Worm (Caenorhabditis elegans) whole organism, L4 larva: ENCODE results near the gene jamp-1.
"Not testable (repeated sequence)": the region's sequence is repeated elsewhere in the genome, so short reads cannot be mapped to it uniquely, and the experiment has no call there.

Experiments
- D1046.2 ChIP-seq: fragments of 200-800 bp; sonication (Bioruptor generic); IDR thresholded peaks from 2 replicates; pipeline ENCODE4 v1.3.6; 2022; ENCODE audit warnings: missing genetic modification characterization, missing compliant biosample characterization
- F26F4.8 ChIP-seq: fragments of 200-800 bp; sonication (Bioruptor generic); conservative IDR thresholded peaks from 2 replicates; pipeline ENCODE4 v1.3.6; 2022; ENCODE audit warnings: missing genetic modification characterization, missing compliant biosample characterization
- F44E2.7 ChIP-seq: fragments of 200-800 bp; sonication (Bioruptor generic); IDR thresholded peaks from 2 replicates; pipeline ENCODE4 v2.1.2; 2022; ENCODE audit warnings: missing genetic modification characterization, missing compliant biosample characterization
- T20F7.1 ChIP-seq: fragments of 200-800 bp; sonication (Bioruptor generic); optimal IDR thresholded peaks from 2 replicates; lab custom pipeline; 2018; ENCODE audit warnings: mild to moderate bottlenecking, missing genetic modification characterization, missing compliant biosample characterization
- Y75B8A.6 ChIP-seq: fragments of 200-800 bp; sonication (Bioruptor generic); IDR thresholded peaks from 2 replicates; pipeline ENCODE4 v1.3.6; 2022; ENCODE audit warnings: missing genetic modification reagents, missing genetic modification characterization, missing compliant biosample characterization
- aha-1 ChIP-seq: fragments of 150-350 bp; peaks from one replicate; lab custom pipeline; 2014; ENCODE audit warnings: missing biosample characterization, missing genetic modification characterization
- attf-4 ChIP-seq: sonication (generic microtip); optimal IDR thresholded peaks from 3 replicates; lab custom pipeline; 2017; ENCODE audit warnings: missing biosample characterization, missing genetic modification characterization
- ceh-62 ChIP-seq: sonication (generic microtip); optimal IDR thresholded peaks from 2 replicates; lab custom pipeline; 2017; ENCODE audit warnings: missing biosample characterization, missing genetic modification characterization
- daf-19 ChIP-seq: fragments of 200-800 bp; sonication (Bioruptor generic); conservative IDR thresholded peaks from 2 replicates; pipeline ENCODE4 v1.3.6; 2022; ENCODE audit warnings: missing genetic modification characterization, missing compliant biosample characterization
- dmd-6 ChIP-seq: fragments of 200-800 bp; sonication (Bioruptor generic); IDR thresholded peaks from 2 replicates; pipeline ENCODE4 v1.3.6; 2022; ENCODE audit warnings: missing genetic modification reagents, missing genetic modification characterization, missing compliant biosample characterization
- dpl-1 ChIP-seq: fragments of 150-350 bp; optimal IDR thresholded peaks from 2 replicates; lab custom pipeline; 2014; ENCODE audit warnings: missing biosample characterization, missing genetic modification reagents, missing genetic modification characterization
- dve-1 ChIP-seq: sonication (generic microtip); optimal IDR thresholded peaks from 2 replicates; lab custom pipeline; 2017; ENCODE audit warnings: antibody characterized with exemption, mild to moderate bottlenecking, missing genetic modification characterization, missing compliant biosample characterization; ENCODE audit not compliant: insufficient read depth
- egl-43 ChIP-seq: fragments of 200-800 bp; sonication (Bioruptor generic); IDR thresholded peaks from 2 replicates; pipeline ENCODE4 v1.3.6; 2022; ENCODE audit warnings: missing genetic modification reagents, missing genetic modification characterization, missing compliant biosample characterization
- fkh-10 ChIP-seq: fragments of 150-350 bp; optimal IDR thresholded peaks from 2 replicates; lab custom pipeline; 2014; ENCODE audit warnings: missing biosample characterization, missing genetic modification reagents, missing genetic modification characterization
- fos-1 ChIP-seq: fragments of 150-350 bp; optimal IDR thresholded peaks from 2 replicates; lab custom pipeline; 2014; ENCODE audit warnings: missing biosample characterization, missing genetic modification characterization
- gei-8 ChIP-seq: fragments of 200-800 bp; sonication (Bioruptor generic); optimal IDR thresholded peaks from 2 replicates; lab custom pipeline; 2018; ENCODE audit warnings: mild to moderate bottlenecking, missing genetic modification characterization, missing compliant biosample characterization
- hif-1 ChIP-seq, 2 experiments: sonication (generic microtip); optimal IDR thresholded peaks; 2 replicates each; lab custom pipeline; 2016 to 2017; ENCODE audit warnings: missing compliant biosample characterization in 2 of 2, missing genetic modification characterization in 2 of 2, missing genetic modification reagents in 2 of 2, missing genotype in 2 of 2, mild to moderate bottlenecking in 1 of 2
- hlh-11 ChIP-seq: fragments of 200-800 bp; sonication (Bioruptor generic); optimal IDR thresholded peaks from 2 replicates; lab custom pipeline; 2018; ENCODE audit warnings: mild to moderate bottlenecking, missing genetic modification characterization, missing compliant biosample characterization
- lin-13 ChIP-seq: fragments of 150-350 bp; optimal IDR thresholded peaks from 2 replicates; lab custom pipeline; 2014; ENCODE audit warnings: missing biosample characterization, missing genetic modification reagents, missing genetic modification characterization
- lin-29 ChIP-seq: fragments of 200-800 bp; sonication (Bioruptor generic); IDR thresholded peaks from 2 replicates; pipeline ENCODE4 v1.3.6; 2022; ENCODE audit warnings: missing genetic modification reagents, missing genetic modification characterization, missing compliant biosample characterization
- lin-38 ChIP-seq: fragments of 200-800 bp; sonication (Bioruptor generic); IDR thresholded peaks from 2 replicates; pipeline ENCODE4 v1.3.6; 2022; ENCODE audit warnings: missing genetic modification reagents, missing genetic modification characterization, missing compliant biosample characterization
- lin-39 ChIP-seq: fragments of 150-350 bp; optimal IDR thresholded peaks from 2 replicates; lab custom pipeline; 2014; ENCODE audit warnings: missing biosample characterization, missing genetic modification reagents, missing genetic modification characterization
- lsy-2 ChIP-seq, 2 experiments: fragments of 150-350 bp in 1 of 2; sonication (generic microtip) in 1 of 2; optimal IDR thresholded peaks; 2 replicates each; lab custom pipeline; 2014 to 2017; ENCODE audit warnings: missing biosample characterization in 2 of 2, missing genetic modification characterization in 2 of 2
- mdl-1 ChIP-seq, 2 experiments: fragments of 150-350 bp in 1 of 2; sonication (generic microtip) in 1 of 2; optimal IDR thresholded peaks; 2 replicates each; lab custom pipeline; 2014 to 2017; ENCODE audit warnings: missing biosample characterization in 2 of 2, missing genetic modification characterization in 2 of 2
- mdt-29 ChIP-seq: fragments of 200-800 bp; sonication (Bioruptor generic); IDR thresholded peaks from 2 replicates; pipeline ENCODE4 v1.3.6; 2022; ENCODE audit warnings: missing genetic modification reagents, missing genetic modification characterization, missing compliant biosample characterization
- mes-2 ChIP-seq: sonication (generic microtip); optimal IDR thresholded peaks from 2 replicates; lab custom pipeline; 2016; ENCODE audit warnings: missing genotype, mild to moderate bottlenecking, missing genetic modification characterization, missing compliant biosample characterization; ENCODE audit not compliant: poor library complexity, severe bottlenecking
- nhr-102 ChIP-seq: sonication (generic microtip); optimal IDR thresholded peaks from 2 replicates; lab custom pipeline; 2016; ENCODE audit warnings: mild to moderate bottlenecking, missing genetic modification characterization, moderate library complexity, missing compliant biosample characterization
- nhr-11 ChIP-seq: fragments of 150-350 bp; optimal IDR thresholded peaks from 2 replicates; lab custom pipeline; 2014; ENCODE audit warnings: missing biosample characterization, missing genetic modification characterization
- nhr-28 ChIP-seq: fragments of 150-350 bp; optimal IDR thresholded peaks from 2 replicates; lab custom pipeline; 2014; ENCODE audit warnings: missing biosample characterization, missing genetic modification characterization
- nhr-6 ChIP-seq: fragments of 150-350 bp; optimal IDR thresholded peaks from 2 replicates; lab custom pipeline; 2014; ENCODE audit warnings: missing biosample characterization, missing genetic modification characterization
- nhr-77 ChIP-seq: fragments of 150-350 bp; optimal IDR thresholded peaks from 2 replicates; lab custom pipeline; 2014; ENCODE audit warnings: missing biosample characterization, missing genetic modification characterization
- pqm-1 ChIP-seq: sonication (generic microtip); optimal IDR thresholded peaks from 2 replicates; lab custom pipeline; 2017; ENCODE audit warnings: missing biosample characterization, missing genetic modification characterization
- set-16 ChIP-seq: fragments of 200-800 bp; sonication (Bioruptor generic); IDR thresholded peaks from 2 replicates; pipeline ENCODE4 v1.3.6; 2022; ENCODE audit warnings: missing genetic modification reagents, missing genetic modification characterization, missing compliant biosample characterization
- spr-1 ChIP-seq: sonication (generic microtip); optimal IDR thresholded peaks from 2 replicates; lab custom pipeline; 2016; ENCODE audit warnings: mild to moderate bottlenecking, missing genetic modification characterization, missing compliant biosample characterization
- tag-97 ChIP-seq: fragments of 200-800 bp; sonication (Bioruptor generic); IDR thresholded peaks from 2 replicates; pipeline ENCODE4 v1.3.6; 2022; ENCODE audit warnings: missing genetic modification characterization, missing compliant biosample characterization
- tra-1 ChIP-seq: fragments of 200-800 bp; sonication (Bioruptor generic); IDR thresholded peaks from 2 replicates; pipeline ENCODE4 v1.3.6; 2022; ENCODE audit warnings: missing genetic modification reagents, missing genetic modification characterization, missing compliant biosample characterization
- unc-62 ChIP-seq, 3 experiments: fragments of 150-350 bp in 1 of 3; sonication (generic microtip); optimal IDR thresholded peaks in 2 of 3; peaks in 1 of 3; 1 replicate in 1 of 3; 2 replicates in 2 of 3; lab custom pipeline; 2014 to 2017; ENCODE audit warnings: missing biosample characterization in 3 of 3, missing genetic modification characterization in 3 of 3, missing genetic modification reagents in 3 of 3, missing genotype in 1 of 3
- ztf-7 ChIP-seq: fragments of 150-350 bp; optimal IDR thresholded peaks from 2 replicates; lab custom pipeline; 2014; ENCODE audit warnings: missing biosample characterization, missing genetic modification characterization

jamp-1 gene

DNA sequence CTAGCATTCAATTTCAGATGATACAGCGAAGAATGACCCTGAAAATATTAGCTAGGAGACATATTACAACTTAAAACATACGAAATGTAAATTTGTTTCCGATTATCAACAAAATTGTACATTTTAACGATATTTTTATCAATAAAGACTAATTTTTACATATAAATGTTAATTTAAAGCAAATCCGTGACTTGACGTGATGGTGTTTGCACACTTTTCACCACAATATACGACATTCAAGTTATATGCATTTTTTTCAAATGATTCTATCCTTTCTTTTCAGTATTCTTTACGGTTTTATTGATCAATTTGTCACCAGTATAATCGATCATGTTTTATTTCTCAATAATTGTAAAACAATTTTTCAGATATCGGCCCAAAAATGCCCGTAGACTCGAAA lies 44.8 kb upstream of the jamp-1 start, which contains the start of gene Y38A10A.7:
TSS of gene Y38A10A.7 (plus strand) at position 369 of the 400 bp plus-strand sequence.
- peak; percentile 51 for TF ChIP-seq T20F7.1 (GFP tag; lab: Kevin White, UChicago)
- peak; percentile 4 for TF ChIP-seq nhr-28 (tag; lab: Kevin White, UChicago)
- TF ChIP-seq nhr-102 (tag; lab: Kevin White, UChicago) = no peak
- no peak for TF ChIP-seq nhr-11 (tag; lab: Kevin White, UChicago)
- TF ChIP-seq lin-38 = 0 out of 2 replicates have a peak, but pooled peaks have one; percentile 4
- TF ChIP-seq pqm-1 (tag; lab: Kevin White, UChicago) = no peak
- peak; percentile 56 for TF ChIP-seq dpl-1 (GFP tag; lab: Kevin White, UChicago)
- no peak for TF ChIP-seq lin-39 (tag; lab: Kevin White, UChicago)
- TF ChIP-seq dve-1 (tag; lab: Kevin White, UChicago) = peak; percentile 3
- TF ChIP-seq lin-13 (GFP tag; lab: Kevin White, UChicago) = no peak
- TF ChIP-seq mes-2 (tag; lab: Kevin White, UChicago) = peak; percentile 32
- TF ChIP-seq aha-1 = peak; percentile 17
- TF ChIP-seq lsy-2 (tag; optimal IDR thresholded peaks at IDR 0.05; lab: Kevin White, UChicago) = peak in 1 of 2 experiments; percentile 41

DNA sequence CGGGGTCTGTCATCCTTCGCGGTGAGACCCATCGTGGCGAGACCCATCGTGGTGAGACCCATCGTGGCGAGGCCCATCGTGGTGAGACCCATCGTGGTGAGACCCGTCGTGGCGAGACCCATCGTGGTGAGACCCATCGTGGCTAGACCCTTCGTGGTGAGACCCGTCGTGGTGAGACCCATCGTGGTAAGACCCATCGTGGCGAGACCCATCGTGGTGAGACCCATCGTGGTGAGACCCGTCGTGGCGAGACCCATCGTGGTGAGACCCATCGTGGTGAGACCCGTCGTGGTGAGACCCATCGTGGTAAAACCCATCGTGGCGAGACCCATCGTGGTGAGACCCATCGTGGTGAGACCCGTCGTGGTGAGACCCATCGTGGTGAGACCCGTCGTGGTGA lies 40.5 kb upstream of the jamp-1 start:
- TF ChIP-seq set-16 (GFP tag; lab: Robert Waterston, UW) = peak; percentile 71
- TF ChIP-seq, all 104 proteins: peak for 1; not testable (repeated sequence) for 103

DNA sequence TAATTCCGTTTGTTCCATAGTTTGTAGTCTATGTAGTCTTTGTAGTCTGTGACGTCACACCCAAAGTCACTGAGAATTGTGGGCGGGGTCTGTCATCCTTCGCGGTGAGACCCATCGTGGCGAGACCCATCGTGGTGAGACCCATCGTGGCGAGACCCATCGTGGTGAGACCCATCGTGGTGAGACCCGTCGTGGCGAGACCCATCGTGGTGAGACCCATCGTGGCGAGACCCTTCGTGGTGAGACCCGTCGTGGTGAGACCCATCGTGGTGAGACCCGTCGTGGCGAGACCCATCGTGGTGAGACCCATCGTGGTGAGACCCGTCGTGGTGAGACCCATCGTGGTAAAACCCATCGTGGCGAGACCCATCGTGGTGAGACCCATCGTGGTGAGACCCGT lies 20.5 kb upstream of the jamp-1 start:
- 0 out of 2 replicates have a peak, but pooled peaks have one; percentile 5 for TF ChIP-seq tra-1
- TF ChIP-seq set-16 (GFP tag; lab: Robert Waterston, UW) = peak; percentile 88; the same call in 1 of the 2 replicates
- TF ChIP-seq, all 104 proteins: peak for 2; not testable (repeated sequence) for 102

DNA sequence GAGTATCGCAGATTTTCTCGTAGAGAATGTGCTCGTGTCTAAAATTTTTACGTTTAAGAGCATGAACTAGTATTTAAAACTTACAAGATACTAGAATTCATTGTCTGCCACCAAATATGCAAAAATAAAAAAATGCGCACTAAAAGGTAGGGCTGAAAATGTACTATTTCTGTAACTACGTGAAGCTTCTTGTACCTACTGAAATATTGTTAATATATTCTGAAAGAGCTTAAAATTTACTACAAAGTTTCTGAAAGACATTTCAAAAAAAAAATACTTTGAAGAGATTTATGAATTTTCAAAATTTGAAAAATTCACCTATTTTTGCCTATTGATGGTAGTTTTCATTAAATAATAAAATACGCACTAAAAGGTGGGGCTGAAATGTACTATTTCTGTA lies 18.9 kb upstream of the jamp-1 start, which contains the start of gene fbxa-214:
TSS of gene fbxa-214 (minus strand) at position 101 of the 400 bp plus-strand sequence.
- not testable (repeated sequence) for TF ChIP-seq nhr-102 (tag; lab: Kevin White, UChicago); lin-29 (GFP tag; lab: Robert Waterston, UW); hlh-11 (tag; lab: Kevin White, UChicago)
- TF ChIP-seq, all 104 proteins: peak for 0; not testable (repeated sequence) for 104

DNA sequence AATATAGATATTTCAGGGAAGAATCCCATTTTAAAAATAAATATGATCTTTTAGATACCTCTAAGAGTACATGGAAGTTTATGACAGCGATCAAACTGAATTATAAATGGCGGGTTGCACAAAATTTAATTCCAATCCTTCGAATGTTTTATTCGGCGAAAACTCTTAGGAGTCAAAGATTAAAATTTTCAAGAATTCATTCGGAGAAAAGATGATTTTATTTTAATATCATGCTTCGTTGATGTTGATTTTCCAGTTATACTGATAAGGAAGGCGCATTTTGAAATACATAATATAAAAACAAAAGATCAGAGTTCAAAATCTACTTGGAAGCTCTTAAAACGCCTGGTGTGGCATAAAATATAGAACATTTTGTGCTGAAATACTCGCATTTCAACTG lies 16.1 kb upstream of the jamp-1 start, which contains the start of gene srh-10:
TSS of gene srh-10 (minus strand) at position 29 of the 400 bp plus-strand sequence.
- TF ChIP-seq mdl-1 (tag; optimal IDR thresholded peaks at IDR 0.05; lab: Kevin White, UChicago) (no peak), fkh-10 (GFP tag; lab: Kevin White, UChicago) (no peak), fos-1 (tag; lab: Kevin White, UChicago) (no peak), dpl-1 (GFP tag; lab: Kevin White, UChicago) (no peak), ztf-7 (tag; lab: Kevin White, UChicago) (no peak), spr-1 (no peak), tag-97 (GFP tag; lab: Robert Waterston, UW) (no peak), F26F4.8 (GFP tag; lab: Robert Waterston, UW) (no peak), Y75B8A.6 (GFP tag; lab: Robert Waterston, UW) (no peak), attf-4 (tag; lab: Kevin White, UChicago) (no peak), D1046.2 (GFP tag; lab: Robert Waterston, UW) (no peak)
- TF ChIP-seq, all 104 proteins: peak for 0

DNA sequence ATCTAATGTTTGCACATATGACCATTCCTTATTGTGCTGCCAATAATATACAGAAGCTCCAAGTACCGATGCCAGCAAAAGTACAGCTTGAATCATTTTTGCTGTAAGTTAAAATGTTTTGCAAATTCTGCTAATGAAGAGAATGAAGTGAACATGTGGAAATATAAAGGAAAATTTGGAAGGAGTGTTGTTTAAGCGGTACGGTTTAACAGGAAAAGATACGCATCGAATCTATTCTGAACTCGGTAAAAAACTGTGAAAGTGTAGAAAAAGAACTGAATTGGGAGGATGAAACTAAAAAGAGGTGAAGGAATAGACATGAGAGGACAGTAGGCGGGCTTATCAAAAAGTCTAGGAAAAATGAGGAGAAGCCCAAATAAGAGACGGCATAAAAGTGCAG lies 12.3 kb upstream of the jamp-1 start, which contains the start of gene Y38A10A.2:
TSS of gene Y38A10A.2 (minus strand) at position 101 of the 400 bp plus-strand sequence.
- TF ChIP-seq aha-1 (peak; percentile 10), tra-1 (no peak)

DNA sequence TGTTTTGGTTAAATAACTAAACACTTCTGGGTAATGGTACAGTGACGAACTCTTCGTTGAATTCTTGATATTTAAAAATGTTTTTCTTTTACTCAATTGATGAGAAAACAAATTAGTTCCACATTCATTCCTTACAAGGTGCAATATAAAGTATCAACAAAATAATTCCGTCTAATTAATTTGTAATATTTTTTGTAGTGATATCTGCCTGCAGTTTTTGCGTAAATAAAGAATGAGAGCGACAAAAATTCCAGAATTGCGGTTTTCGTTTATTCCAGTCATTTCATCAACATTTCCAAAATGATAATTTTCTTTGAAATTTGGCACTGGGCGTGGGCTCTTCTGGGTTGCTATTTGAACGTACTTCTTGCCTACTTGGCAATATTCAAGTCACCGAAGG lies 4.2 kb upstream of the jamp-1 start, which contains the start of gene srd-20:
TSS of gene srd-20 (plus strand) at position 301 of the 400 bp plus-strand sequence.
- TF ChIP-seq T20F7.1 (GFP tag; lab: Kevin White, UChicago) (no peak), tag-97 (GFP tag; lab: Robert Waterston, UW) (no peak), daf-19 (GFP tag; lab: Robert Waterston, UW) (no peak), unc-62 (GFP tag; optimal IDR thresholded peaks at IDR 0.05 in 1 of 2; lab: Kevin White, UChicago) (no peak), unc-62 (tag; optimal IDR thresholded peaks at IDR 0.05; lab: Kevin White, UChicago) (no peak), fos-1 (tag; lab: Kevin White, UChicago) (no peak), gei-8 (no peak), mdt-29 (GFP tag; lab: Robert Waterston, UW) (no peak), ceh-62 (tag; lab: Kevin White, UChicago) (no peak), F44E2.7 (GFP tag; lab: Robert Waterston, UW) (no peak), nhr-77 (no peak), nhr-6 (tag; lab: Kevin White, UChicago) (no peak), hif-1 (tag; optimal IDR thresholded peaks at IDR 0.05; lab: Kevin White, UChicago) (no peak), egl-43 (no peak), dmd-6 (GFP tag; lab: Robert Waterston, UW) (no peak)
